Worm (Caenorhabditis elegans): ENCODE data around the gene K08D8.9.

ce11 chrIV:12921027-12921426, 21.5 kb downstream of the K08D8.9 start, which contains the start of gene C32H11.4:
- TF ChIP-seq pqm-1 (tag; optimal IDR thresholded peaks at IDR 0.05) (peak; percentile 69), nhr-76 (tag; optimal IDR thresholded peaks at IDR 0.05) (no peak), aly-2 (tag; optimal IDR thresholded peaks at IDR 0.05) (no peak), lin-39 (tag; optimal IDR thresholded peaks at IDR 0.05) (no peak), nfya-1 (tag; optimal IDR thresholded peaks at IDR 0.05; ENCODE audit: insufficient read depth) (no peak), ceh-28 (tag; optimal IDR thresholded peaks at IDR 0.05) (no peak), nhr-11 (tag; optimal IDR thresholded peaks at IDR 0.05) (no peak), fkh-10 (GFP tag; optimal IDR thresholded peaks at IDR 0.05) (no peak), elt-1 (tag; optimal IDR thresholded peaks at IDR 0.05) (no peak), ztf-11 (tag; optimal IDR thresholded peaks at IDR 0.05) (no peak)
